Fruit fly (Drosophila melanogaster): ENCODE measurements around the gene CG33278.

DNA sequence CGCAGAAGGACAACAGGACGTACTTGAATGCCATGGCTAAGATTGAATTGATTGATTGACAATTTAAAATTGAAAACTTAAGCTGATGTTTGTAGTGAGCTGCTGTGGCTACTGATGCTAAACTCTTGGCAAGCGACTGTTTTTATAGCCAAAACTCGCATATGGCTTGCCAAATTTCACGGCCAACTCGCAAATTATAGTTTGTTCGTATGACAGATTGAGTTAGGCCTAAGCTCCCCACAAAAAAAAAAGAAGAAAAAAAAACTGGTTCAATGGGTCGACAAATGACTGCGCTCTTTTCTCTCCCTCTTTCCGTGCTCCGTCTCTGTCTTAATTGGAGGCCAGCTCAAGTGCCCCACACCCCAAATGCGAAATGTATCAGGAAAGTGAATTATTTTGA lies 19.5 kb downstream of the CG33278 start, which contains the start of gene CG8543:
- TF ChIP-seq CTCF (optimal IDR thresholded peaks at IDR 0.05) (no peak), CG8478 (optimal IDR thresholded peaks at IDR 0.05) (no peak)

Data from S2 (cell line).